Fruit fly (Drosophila melanogaster) whole organism, pupa: ENCODE results near the gene Ccp84Ae.

Source experiments
- CG13204 ChIP-seq: fragments of 200-800 bp; sonication (Bioruptor generic); optimal IDR thresholded peaks from 2 replicates; lab custom pipeline; 2018; ENCODE audit warnings: missing biosample characterization, mild to moderate bottlenecking, missing genetic modification characterization, moderate library complexity
- CG14655 ChIP-seq: fragments of 200-800 bp; sonication (Bioruptor generic); optimal IDR thresholded peaks from 3 replicates; lab custom pipeline; 2017; ENCODE audit warnings: mild to moderate bottlenecking, missing biosample characterization, missing genetic modification reagents, missing genetic modification characterization
- CG15710 ChIP-seq: fragments of 200-800 bp; sonication (Bioruptor generic); optimal IDR thresholded peaks from 2 replicates; lab custom pipeline; 2018; ENCODE audit warnings: missing biosample characterization, mild to moderate bottlenecking, missing genetic modification characterization, moderate library complexity
- CG17806 ChIP-seq: fragments of 200-800 bp; sonication (Bioruptor generic); optimal IDR thresholded peaks from 2 replicates; lab custom pipeline; 2018; ENCODE audit warnings: missing biosample characterization, mild to moderate bottlenecking, missing genetic modification characterization, moderate library complexity
- CG34367 ChIP-seq: fragments of 200-800 bp; sonication (Bioruptor generic); optimal IDR thresholded peaks from 2 replicates; lab custom pipeline; 2018; ENCODE audit warnings: missing biosample characterization, mild to moderate bottlenecking, missing genetic modification characterization
- CG4496 ChIP-seq: fragments of 200-800 bp; sonication (Bioruptor generic); IDR thresholded peaks from 3 replicates; pipeline ENCODE4 v1.3.6; 2022; ENCODE audit warnings: missing biosample characterization, missing genetic modification characterization
- CG8159 ChIP-seq: fragments of 200-800 bp; sonication (Bioruptor generic); optimal IDR thresholded peaks from 3 replicates; lab custom pipeline; 2018; ENCODE audit warnings: missing biosample characterization, mild to moderate bottlenecking, missing genetic modification characterization, moderate library complexity
- D1 ChIP-seq: fragments of 200-800 bp; sonication (Bioruptor generic); optimal IDR thresholded peaks from 2 replicates; lab custom pipeline; 2018; ENCODE audit warnings: missing biosample characterization, mild to moderate bottlenecking, missing genetic modification characterization, moderate library complexity
- Ets98B ChIP-seq: fragments of 200-800 bp; sonication (Bioruptor generic); IDR thresholded peaks from 2 replicates; pipeline ENCODE4 v1.3.6; 2022; ENCODE audit warnings: missing biosample characterization, missing genetic modification characterization
- Pif1B ChIP-seq: fragments of 200-800 bp; sonication (Bioruptor generic); optimal IDR thresholded peaks from 3 replicates; lab custom pipeline; 2016; ENCODE audit warnings: missing biosample characterization, missing genetic modification characterization
- fd96Ca ChIP-seq: fragments of 200-800 bp; sonication (Bioruptor generic); IDR thresholded peaks from 3 replicates; pipeline ENCODE4 v1.3.6; 2022; ENCODE audit warnings: missing biosample characterization, missing genetic modification characterization
- gl ChIP-seq: fragments of 200-800 bp; sonication (Bioruptor generic); optimal IDR thresholded peaks from 2 replicates; lab custom pipeline; 2018; ENCODE audit warnings: missing biosample characterization, mild to moderate bottlenecking, missing genetic modification characterization

dm6 chr3R:6703784-6704183 is 12.2 kb upstream of the Ccp84Ae start, which contains the start of gene Ccp84Aa:
- no peak for TF ChIP-seq fd96Ca (GFP tag; lab: Robert Waterston, UW)
- no peak for TF ChIP-seq gl (tag; lab: Kevin White, UChicago)
- TF ChIP-seq CG13204 (GFP tag; lab: Kevin White, UChicago): no peak
- TF ChIP-seq CG8159 (tag; lab: Kevin White, UChicago): no peak
- TF ChIP-seq CG15710 (tag; lab: Kevin White, UChicago): no peak
- no peak for TF ChIP-seq CG34367 (tag; lab: Kevin White, UChicago)
- no peak for TF ChIP-seq Ets98B (GFP tag; lab: Robert Waterston, UW)
- no peak for TF ChIP-seq Pif1B (GFP tag; lab: Kevin White, UChicago)
- no peak for TF ChIP-seq CG4496 (GFP tag; lab: Robert Waterston, UW)
- no peak for TF ChIP-seq CG17806 (tag; lab: Kevin White, UChicago)
- no peak for TF ChIP-seq D1 (tag; lab: Kevin White, UChicago)
- TF ChIP-seq CG14655 (GFP tag; lab: Kevin White, UChicago): no peak
